Fruit fly (Drosophila melanogaster): ENCODE data around the gene CG13793.
A peak's percentile ranks its signal among the peaks of the same experiment; 100 is the strongest.
"Not testable (repeated sequence)": the region's sequence is repeated elsewhere in the genome, so short reads cannot be mapped to it uniquely, and the experiment has no call there.

CG13793 gene

dm6 chr2L:7750631-7751161, 31.4 kb upstream of the CG13793 start:
- no peak for TF ChIP-seq CG31627 (GFP tag; optimal IDR thresholded peaks at IDR 0.05)
- TF ChIP-seq dsx (GFP tag; optimal IDR thresholded peaks at IDR 0.05; ENCODE audit: poor library complexity, severe bottlenecking): peak; percentile 11
- peak in 1 of 2 experiments; percentile 98 for TF ChIP-seq ss (GFP tag; optimal IDR thresholded peaks at IDR 0.05)

dm6 chr2L:7746975-7747374, 27.7 kb upstream of the CG13793 start, which contains the start of gene ATPsynGL:
ATPsynGL (plus strand) TSS chr2L:7747275.
- TF ChIP-seq lz (GFP tag; optimal IDR thresholded peaks at IDR 0.05) (no peak), fd85E (GFP tag; optimal IDR thresholded peaks at IDR 0.05) (no peak), CG11762 (GFP tag; optimal IDR thresholded peaks at IDR 0.05; ENCODE audit: insufficient read depth) (no peak), net (GFP tag; optimal IDR thresholded peaks at IDR 0.05) (no peak), CG3919 (GFP tag; optimal IDR thresholded peaks at IDR 0.05) (no peak), Hr38 (GFP tag; optimal IDR thresholded peaks at IDR 0.05) (no peak), CG6792 (GFP tag; optimal IDR thresholded peaks at IDR 0.05) (no peak), achi (GFP tag; optimal IDR thresholded peaks at IDR 0.05) (no peak), Eip75B (GFP tag; optimal IDR thresholded peaks at IDR 0.05) (no peak), Sox15 (GFP tag; optimal IDR thresholded peaks at IDR 0.05) (no peak)

- TF ChIP-seq CG1621 (tag; optimal IDR thresholded peaks at IDR 0.05) (no peak), Ets21C (GFP tag; optimal IDR thresholded peaks at IDR 0.05) (no peak), Lpt (GFP tag; optimal IDR thresholded peaks at IDR 0.05) (no peak), CG34406 (GFP tag; optimal IDR thresholded peaks at IDR 0.05) (no peak), fkh (GFP tag; optimal IDR thresholded peaks at IDR 0.05) (no peak), CG16779 (tag; optimal IDR thresholded peaks at IDR 0.05) (no peak), CG8119 (GFP tag; IDR thresholded peaks at IDR 0.05) (no peak), CG8632 (GFP tag; optimal IDR thresholded peaks at IDR 0.05) (no peak), CG6163 (GFP tag; IDR thresholded peaks at IDR 0.05) (no peak), CG31627 (GFP tag; optimal IDR thresholded peaks at IDR 0.05) (no peak), ss (GFP tag; optimal IDR thresholded peaks at IDR 0.05) (no peak), CG11902 (GFP tag; optimal IDR thresholded peaks at IDR 0.05) (no peak)
These were observed 25.5 kb upstream of the CG13793 start, which contains the start of gene CG7214 for dm6 chr2L:7744739-7745138. CG7214 (minus strand) TSS chr2L:7744839.

dm6 chr2L:7744208-7744607, 24.9 kb upstream of the CG13793 start:
- no peak for TF ChIP-seq CG6808 (GFP tag; optimal IDR thresholded peaks at IDR 0.05)
- no peak for TF ChIP-seq CG8319 (GFP tag; optimal IDR thresholded peaks at IDR 0.05)
- no peak for TF ChIP-seq spab (GFP tag; optimal IDR thresholded peaks at IDR 0.05)

- TF ChIP-seq Smox (GFP tag; optimal IDR thresholded peaks at IDR 0.05) (no peak), Met (GFP tag; optimal IDR thresholded peaks at IDR 0.05) (no peak), CG11294 (GFP tag; IDR thresholded peaks at IDR 0.05) (no peak), fkh (GFP tag; optimal IDR thresholded peaks at IDR 0.05) (no peak), CG10669 (GFP tag; optimal IDR thresholded peaks at IDR 0.05) (no peak), CG6163 (GFP tag; IDR thresholded peaks at IDR 0.05) (no peak), CG9139 (GFP tag; optimal IDR thresholded peaks at IDR 0.05) (no peak)
These were observed 22.1 kb upstream of the CG13793 start, which contains the start of gene Acp1 for dm6 chr2L:7741437-7741836. Acp1 (minus strand) TSS chr2L:7741537.

- TF ChIP-seq topi, achi, Hr39 (GFP tag; optimal IDR thresholded peaks at IDR 0.05): not testable (repeated sequence)
These were observed 19.4 kb upstream of the CG13793 start, which contains the start of gene CG31904 for dm6 chr2L:7738709-7739108. CG31904 (minus strand) TSS chr2L:7738809.

Data from whole organism, prepupa.